Worm (Caenorhabditis elegans): ENCODE data around the gene C47E8.11.

Gene C47E8.11

DNA sequence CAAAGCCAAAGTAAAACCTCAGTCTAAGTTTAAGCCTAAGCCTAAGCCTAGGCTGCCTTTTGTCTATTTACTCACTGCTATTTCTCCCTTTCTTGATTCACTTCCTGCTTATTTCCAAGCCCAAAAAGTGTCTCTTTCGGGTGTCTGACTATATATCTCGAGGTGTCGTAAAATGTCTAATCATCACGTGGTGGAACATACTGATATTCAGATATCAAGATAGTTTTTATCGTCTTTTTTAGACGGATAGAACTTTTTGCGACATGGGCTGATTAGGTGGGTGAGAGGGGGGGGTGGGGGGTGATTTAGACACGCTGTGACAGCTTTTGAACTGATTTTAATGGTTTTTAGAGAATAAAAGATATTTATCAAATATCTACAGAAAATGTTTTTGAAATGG lies 31.4 kb upstream of the C47E8.11 start:
- TF ChIP-seq T22C8.4 (GFP tag; IDR thresholded peaks at IDR 0.05) = no peak
- TF ChIP-seq ztf-29 (GFP tag; IDR thresholded peaks at IDR 0.05) = no peak
- TF ChIP-seq cog-1 (tag; optimal IDR thresholded peaks at IDR 0.05) = no peak
- no peak for TF ChIP-seq klf-2 (GFP tag; conservative IDR thresholded peaks at IDR 0.05)
- TF ChIP-seq med-1 (GFP tag; optimal IDR thresholded peaks at IDR 0.05; ENCODE audit: insufficient read depth) = no peak
- no peak for TF ChIP-seq tab-1 (GFP tag; IDR thresholded peaks at IDR 0.05)
- TF ChIP-seq ztf-23 (GFP tag; IDR thresholded peaks at IDR 0.05) = no peak
- no peak for TF ChIP-seq flt-1 (GFP tag; IDR thresholded peaks at IDR 0.05)
- TF ChIP-seq ref-1 (GFP tag; conservative IDR thresholded peaks at IDR 0.05) = no peak

DNA sequence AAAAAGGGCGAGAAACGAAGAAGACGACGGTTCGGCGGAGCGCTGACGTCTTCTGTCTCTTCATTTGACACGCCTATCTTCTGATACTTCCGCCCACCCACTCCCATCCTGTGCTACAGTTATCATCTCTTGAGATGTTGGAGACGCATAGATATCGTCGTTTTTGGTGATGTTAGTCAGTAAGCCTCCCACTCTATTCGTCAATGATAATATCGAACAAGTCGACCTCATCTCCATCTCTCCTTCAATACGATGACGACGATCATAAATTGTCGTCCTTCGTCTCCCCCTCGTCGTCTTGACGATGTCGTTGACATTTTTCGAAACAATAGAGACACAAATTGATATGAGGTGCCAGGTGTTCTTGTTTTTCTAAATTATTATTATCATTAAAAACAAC lies 30.3 kb upstream of the C47E8.11 start, which contains the start of gene slc-25A29:
Gene slc-25A29 (minus strand): TSS at position 45 of the 400 bp plus-strand sequence.
- TF ChIP-seq cog-1 (tag; optimal IDR thresholded peaks at IDR 0.05) (no peak), ztf-29 (GFP tag; IDR thresholded peaks at IDR 0.05) (no peak), tab-1 (GFP tag; IDR thresholded peaks at IDR 0.05) (no peak), ztf-23 (GFP tag; IDR thresholded peaks at IDR 0.05) (no peak), T22C8.4 (GFP tag; IDR thresholded peaks at IDR 0.05) (no peak), klf-2 (GFP tag; conservative IDR thresholded peaks at IDR 0.05) (no peak), med-1 (GFP tag; optimal IDR thresholded peaks at IDR 0.05; ENCODE audit: insufficient read depth) (no peak)

DNA sequence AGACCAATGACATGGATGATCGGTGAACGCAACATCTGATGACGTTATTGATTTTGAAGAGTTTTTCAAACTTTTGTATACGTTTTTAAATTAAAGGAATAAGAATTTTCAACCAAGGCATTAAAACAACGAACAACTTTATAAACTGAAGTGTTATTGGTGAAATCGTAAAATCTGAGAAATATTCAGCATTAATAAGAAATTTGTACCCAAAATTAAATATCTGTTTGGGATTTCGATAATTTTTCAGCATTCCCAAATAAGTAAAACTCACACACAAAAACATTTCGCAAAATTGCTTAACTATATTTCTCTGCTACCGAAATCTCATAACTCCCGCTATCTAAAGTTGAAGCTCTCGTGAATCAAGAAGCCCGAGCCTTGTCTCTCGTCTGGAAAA lies 28.8 kb upstream of the C47E8.11 start:
- TF ChIP-seq ztf-23 (GFP tag; IDR thresholded peaks at IDR 0.05) = no peak
- no peak for TF ChIP-seq ref-1 (GFP tag; conservative IDR thresholded peaks at IDR 0.05)
- no peak for TF ChIP-seq flt-1 (GFP tag; IDR thresholded peaks at IDR 0.05)
- no peak for TF ChIP-seq ztf-29 (GFP tag; IDR thresholded peaks at IDR 0.05)
- no peak for TF ChIP-seq cog-1 (tag; optimal IDR thresholded peaks at IDR 0.05)
- TF ChIP-seq T22C8.4 (GFP tag; IDR thresholded peaks at IDR 0.05) = no peak
- no peak for TF ChIP-seq med-1 (GFP tag; optimal IDR thresholded peaks at IDR 0.05; ENCODE audit: insufficient read depth)
- no peak for TF ChIP-seq klf-2 (GFP tag; conservative IDR thresholded peaks at IDR 0.05)
- no peak for TF ChIP-seq tab-1 (GFP tag; IDR thresholded peaks at IDR 0.05)

DNA sequence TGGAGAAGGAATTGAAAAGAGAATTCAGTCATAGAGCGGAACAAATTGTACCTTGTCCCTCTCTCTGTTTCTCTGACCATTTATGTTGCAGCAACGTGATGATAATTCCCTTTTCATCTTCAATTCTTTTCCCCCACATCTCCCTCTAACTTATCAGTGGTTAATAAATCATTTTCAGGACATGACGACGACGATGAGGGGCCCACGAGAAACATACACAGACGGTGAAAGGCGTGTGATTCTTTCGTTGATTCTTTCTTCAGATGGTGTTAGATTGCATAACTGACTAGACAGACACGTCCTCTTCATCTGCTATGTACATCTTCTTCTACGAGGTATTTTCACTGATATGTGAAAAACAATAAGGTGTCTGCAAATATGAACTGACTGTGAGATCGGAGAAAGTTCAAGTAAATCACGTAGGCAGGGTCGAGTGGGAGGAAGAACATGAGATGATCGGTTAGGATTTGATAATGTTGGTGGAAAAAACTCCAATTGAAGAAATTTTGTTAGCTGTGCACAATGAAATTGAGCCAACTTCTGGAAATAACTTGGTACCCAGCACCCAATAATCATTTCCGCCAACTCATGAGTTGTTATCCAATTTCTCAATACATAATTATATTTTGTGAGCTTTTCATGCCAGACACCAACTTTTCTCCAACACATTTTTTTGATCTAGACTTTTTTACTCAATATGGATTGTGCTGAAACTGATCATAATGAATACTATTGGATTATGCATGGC lies 27.6 kb upstream of the C47E8.11 start, which contains the start of gene srh-17:
Gene srh-17 (plus strand): TSS at position 698 of the 748 bp plus-strand sequence.
- TF ChIP-seq tab-1 (GFP tag; IDR thresholded peaks at IDR 0.05) = no peak
- TF ChIP-seq klf-2 (GFP tag; conservative IDR thresholded peaks at IDR 0.05) = no peak
- no peak for TF ChIP-seq ztf-23 (GFP tag; IDR thresholded peaks at IDR 0.05)
- no peak for TF ChIP-seq flt-1 (GFP tag; IDR thresholded peaks at IDR 0.05)
- no peak for TF ChIP-seq ref-1 (GFP tag; conservative IDR thresholded peaks at IDR 0.05)
- no peak for TF ChIP-seq med-1 (GFP tag; optimal IDR thresholded peaks at IDR 0.05; ENCODE audit: insufficient read depth)

DNA sequence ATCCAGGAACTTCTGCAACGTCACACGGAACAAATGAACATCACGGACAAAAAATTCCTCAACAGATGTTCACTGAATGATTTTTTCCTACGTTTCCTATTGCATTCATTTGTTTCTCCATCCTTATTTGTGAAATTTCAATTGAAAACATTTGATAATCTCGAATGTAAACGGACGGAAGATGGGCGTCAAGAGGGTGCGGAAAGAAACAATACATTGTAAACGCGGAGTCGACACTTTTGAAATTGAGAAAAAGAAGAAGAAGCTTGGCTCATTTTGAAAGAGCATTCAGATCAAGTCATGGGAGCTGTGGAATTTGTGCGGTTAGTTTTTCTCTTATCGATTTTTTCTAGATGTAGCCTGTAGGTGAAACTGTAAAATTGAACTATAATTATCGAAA lies 25.4 kb upstream of the C47E8.11 start, which contains the start of gene C47E8.9:
Gene C47E8.9 (plus strand): TSS at position 301 of the 400 bp plus-strand sequence.
- TF ChIP-seq flt-1 (GFP tag; IDR thresholded peaks at IDR 0.05) (no peak), ztf-23 (GFP tag; IDR thresholded peaks at IDR 0.05) (no peak), T22C8.4 (GFP tag; IDR thresholded peaks at IDR 0.05) (no peak), klf-2 (GFP tag; conservative IDR thresholded peaks at IDR 0.05) (no peak), ztf-29 (GFP tag; IDR thresholded peaks at IDR 0.05) (no peak), med-1 (GFP tag; optimal IDR thresholded peaks at IDR 0.05; ENCODE audit: insufficient read depth) (no peak), cog-1 (tag; optimal IDR thresholded peaks at IDR 0.05) (no peak), tab-1 (GFP tag; IDR thresholded peaks at IDR 0.05) (no peak), ref-1 (GFP tag; conservative IDR thresholded peaks at IDR 0.05) (no peak)

DNA sequence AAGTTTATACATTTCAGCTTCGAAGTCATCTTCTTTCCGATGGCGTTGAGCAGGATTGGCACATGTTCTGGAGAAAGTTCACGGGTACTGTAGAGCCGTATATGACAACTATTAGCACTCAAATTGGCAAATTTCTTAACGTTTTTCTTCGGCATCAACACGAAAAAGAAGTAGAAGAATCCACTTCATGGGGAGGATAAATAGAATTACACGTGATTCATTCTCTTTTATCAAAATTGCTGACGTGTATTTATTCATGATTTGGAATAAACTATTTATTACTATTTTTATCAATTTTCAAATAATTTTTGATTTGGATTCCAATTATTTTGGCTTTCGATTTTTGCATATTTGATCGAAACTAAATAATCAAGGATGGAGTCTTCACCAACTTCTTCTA lies 22.7 kb upstream of the C47E8.11 start, which contains the start of gene C47E8.1:
Gene C47E8.1 (plus strand): TSS at position 301 of the 400 bp plus-strand sequence.
- TF ChIP-seq ztf-29 (GFP tag; IDR thresholded peaks at IDR 0.05) = no peak
- no peak for TF ChIP-seq ztf-23 (GFP tag; IDR thresholded peaks at IDR 0.05)
- TF ChIP-seq tab-1 (GFP tag; IDR thresholded peaks at IDR 0.05) = no peak
- no peak for TF ChIP-seq ref-1 (GFP tag; conservative IDR thresholded peaks at IDR 0.05)
- TF ChIP-seq flt-1 (GFP tag; IDR thresholded peaks at IDR 0.05) = no peak
- TF ChIP-seq klf-2 (GFP tag; conservative IDR thresholded peaks at IDR 0.05) = no peak
- no peak for TF ChIP-seq cog-1 (tag; optimal IDR thresholded peaks at IDR 0.05)
- TF ChIP-seq T22C8.4 (GFP tag; IDR thresholded peaks at IDR 0.05) = no peak
- no peak for TF ChIP-seq med-1 (GFP tag; optimal IDR thresholded peaks at IDR 0.05; ENCODE audit: insufficient read depth)

DNA sequence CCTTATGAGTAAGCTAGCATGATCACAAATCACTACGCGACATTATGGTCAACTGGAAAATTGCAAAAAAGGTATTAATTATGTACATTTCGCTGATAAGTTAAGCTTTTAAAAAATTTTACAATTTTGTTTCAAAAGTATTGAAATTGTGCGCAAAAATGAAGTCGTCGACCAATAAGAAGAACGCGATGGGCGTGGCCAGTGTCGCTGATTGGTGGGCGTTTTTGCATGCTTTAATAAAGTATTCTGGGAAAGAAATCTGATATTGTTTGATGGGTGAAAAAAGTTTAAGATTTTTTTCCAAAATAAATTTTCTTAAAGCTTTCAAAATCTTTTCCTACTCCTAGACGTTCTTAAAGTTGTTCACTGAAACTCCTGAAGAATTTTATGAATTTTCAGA lies 10.1 kb upstream of the C47E8.11 start:
- no peak for TF ChIP-seq klf-2 (GFP tag; conservative IDR thresholded peaks at IDR 0.05)
- no peak for TF ChIP-seq ztf-29 (GFP tag; IDR thresholded peaks at IDR 0.05)
- no peak for TF ChIP-seq med-1 (GFP tag; optimal IDR thresholded peaks at IDR 0.05; ENCODE audit: insufficient read depth)
- TF ChIP-seq cog-1 (tag; optimal IDR thresholded peaks at IDR 0.05) = no peak
- no peak for TF ChIP-seq ztf-23 (GFP tag; IDR thresholded peaks at IDR 0.05)
- no peak for TF ChIP-seq flt-1 (GFP tag; IDR thresholded peaks at IDR 0.05)
- TF ChIP-seq tab-1 (GFP tag; IDR thresholded peaks at IDR 0.05) = no peak
- no peak for TF ChIP-seq T22C8.4 (GFP tag; IDR thresholded peaks at IDR 0.05)
- no peak for TF ChIP-seq ref-1 (GFP tag; conservative IDR thresholded peaks at IDR 0.05)

DNA sequence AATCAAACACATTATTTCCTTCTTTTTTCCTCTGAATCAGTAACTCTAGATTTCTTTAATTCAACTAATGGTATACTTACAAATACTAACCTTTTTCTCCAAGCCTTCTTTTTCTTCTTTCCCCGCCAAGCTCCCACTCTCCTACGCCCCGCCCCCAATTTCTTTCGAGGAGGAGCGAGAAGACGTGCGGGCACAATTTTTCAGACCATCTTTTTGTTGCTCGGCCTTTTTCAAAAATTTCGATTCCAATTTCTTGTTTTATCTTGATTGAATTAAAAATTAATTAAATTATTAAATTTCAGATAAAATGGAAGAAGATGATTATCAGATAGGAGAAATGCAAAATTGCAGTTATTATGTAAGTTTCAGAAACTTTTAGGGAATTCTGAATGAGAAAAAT lies 8.4 kb upstream of the C47E8.11 start, which contains the start of gene C47E8.3:
Gene C47E8.3 (plus strand): TSS at position 301 of the 400 bp plus-strand sequence.
- TF ChIP-seq klf-2 (GFP tag; conservative IDR thresholded peaks at IDR 0.05) (no peak), ztf-23 (GFP tag; IDR thresholded peaks at IDR 0.05) (no peak), cog-1 (tag; optimal IDR thresholded peaks at IDR 0.05) (no peak), tab-1 (GFP tag; IDR thresholded peaks at IDR 0.05) (no peak), ref-1 (GFP tag; conservative IDR thresholded peaks at IDR 0.05) (no peak), flt-1 (GFP tag; IDR thresholded peaks at IDR 0.05) (no peak), med-1 (GFP tag; optimal IDR thresholded peaks at IDR 0.05; ENCODE audit: insufficient read depth) (no peak), T22C8.4 (GFP tag; IDR thresholded peaks at IDR 0.05) (no peak), ztf-29 (GFP tag; IDR thresholded peaks at IDR 0.05) (no peak)

DNA sequence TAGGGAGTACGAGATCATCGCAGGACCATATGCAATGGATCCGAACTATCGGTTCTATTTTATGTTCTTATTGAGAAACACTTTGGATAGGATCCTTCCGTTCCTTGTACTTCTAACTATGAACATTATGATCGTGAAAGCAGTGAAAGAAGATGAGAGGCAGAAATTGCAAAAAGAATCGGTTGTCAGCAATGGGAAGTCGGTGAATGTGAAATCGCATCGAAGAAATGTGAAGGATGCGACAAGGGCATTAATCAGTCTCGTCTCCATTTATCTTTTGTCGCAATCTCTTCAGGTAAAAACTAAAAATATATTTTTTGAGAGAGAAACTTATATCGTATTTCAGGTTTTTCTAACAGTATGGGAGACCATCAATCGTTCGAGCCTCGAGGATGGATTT lies 5.5 kb upstream of the C47E8.11 start:
- TF ChIP-seq klf-2 (GFP tag; conservative IDR thresholded peaks at IDR 0.05) = no peak
- no peak for TF ChIP-seq med-1 (GFP tag; optimal IDR thresholded peaks at IDR 0.05; ENCODE audit: insufficient read depth)
- no peak for TF ChIP-seq T22C8.4 (GFP tag; IDR thresholded peaks at IDR 0.05)
- no peak for TF ChIP-seq cog-1 (tag; optimal IDR thresholded peaks at IDR 0.05)
- no peak for TF ChIP-seq flt-1 (GFP tag; IDR thresholded peaks at IDR 0.05)
- no peak for TF ChIP-seq ztf-29 (GFP tag; IDR thresholded peaks at IDR 0.05)
